Fruit fly (Drosophila melanogaster) whole organism, embryonic: Measurements from ENCODE around the gene Hsp60B.

Experiments used
- Bteb2 ChIP-seq: fragments of 200-800 bp; sonication (Bioruptor generic); optimal IDR thresholded peaks from 2 replicates; lab custom pipeline; 2016; ENCODE audit warnings: missing biosample characterization, missing genetic modification characterization
- CG11504 ChIP-seq: fragments of 200-800 bp; sonication (Bioruptor generic); optimal IDR thresholded peaks from 3 replicates; lab custom pipeline; 2019; ENCODE audit warnings: missing biosample characterization, mild to moderate bottlenecking, missing genetic modification characterization, moderate library complexity
- CG11695 ChIP-seq: fragments of 200-800 bp; sonication (Bioruptor generic); IDR thresholded peaks from 3 replicates; pipeline ENCODE4 v1.3.6; 2022; ENCODE audit warnings: missing biosample characterization, missing genetic modification characterization
- CG12236 ChIP-seq: fragments of 200-800 bp; sonication (Bioruptor generic); optimal IDR thresholded peaks from 2 replicates; lab custom pipeline; 2016; ENCODE audit warnings: missing biosample characterization, missing genetic modification characterization
- CG1233 ChIP-seq: fragments of 200-800 bp; sonication (Bioruptor generic); optimal IDR thresholded peaks from 4 replicates; lab custom pipeline; 2018; ENCODE audit warnings: missing biosample characterization, mild to moderate bottlenecking, missing genetic modification characterization
- CG13296 ChIP-seq: fragments of 200-800 bp; sonication (Bioruptor generic); optimal IDR thresholded peaks from 3 replicates; lab custom pipeline; 2018; ENCODE audit warnings: missing biosample characterization, mild to moderate bottlenecking, missing genetic modification characterization
- CG13894 ChIP-seq: fragments of 200-800 bp; sonication (Bioruptor generic); optimal IDR thresholded peaks from 3 replicates; lab custom pipeline; 2018; ENCODE audit warnings: missing biosample characterization, mild to moderate bottlenecking, missing genetic modification characterization, moderate library complexity
- CG14441 ChIP-seq: fragments of 200-800 bp; sonication (Bioruptor generic); IDR thresholded peaks from 2 replicates; pipeline ENCODE4 v1.3.6; 2022; ENCODE audit warnings: missing biosample characterization, missing genetic modification characterization
- CG15269 ChIP-seq: fragments of 200-800 bp; sonication (Bioruptor generic); optimal IDR thresholded peaks from 2 replicates; lab custom pipeline; 2018; ENCODE audit warnings: missing biosample characterization, mild to moderate bottlenecking, missing genetic modification characterization, moderate library complexity
- CG1529 ChIP-seq: fragments of 200-800 bp; sonication (Bioruptor generic); optimal IDR thresholded peaks from 3 replicates; lab custom pipeline; 2018; ENCODE audit warnings: missing biosample characterization, missing genetic modification characterization
- CG15601 ChIP-seq: fragments of 200-800 bp; sonication (Bioruptor generic); optimal IDR thresholded peaks from 3 replicates; lab custom pipeline; 2019; ENCODE audit warnings: missing biosample characterization, mild to moderate bottlenecking, missing genetic modification characterization, moderate library complexity
- CG1603 ChIP-seq: fragments of 200-800 bp; sonication (Bioruptor generic); optimal IDR thresholded peaks from 2 replicates; lab custom pipeline; 2019; ENCODE audit warnings: missing biosample characterization, mild to moderate bottlenecking, missing genetic modification characterization, moderate library complexity
- CG18011 ChIP-seq: fragments of 200-800 bp; sonication (Bioruptor generic); optimal IDR thresholded peaks from 2 replicates; lab custom pipeline; 2017; ENCODE audit warnings: missing biosample characterization, missing genetic modification characterization, mild to moderate bottlenecking, moderate library complexity, missing genotype
- CG18599 ChIP-seq: fragments of 200-800 bp; sonication (Bioruptor generic); optimal IDR thresholded peaks from 3 replicates; lab custom pipeline; 2017; ENCODE audit warnings: missing biosample characterization, missing genetic modification characterization, mild to moderate bottlenecking, moderate library complexity, missing genetic modification reagents
- CG2116 ChIP-seq: fragments of 200-800 bp; sonication (Bioruptor generic); optimal IDR thresholded peaks from 3 replicates; lab custom pipeline; 2018; ENCODE audit warnings: missing biosample characterization, mild to moderate bottlenecking, missing genetic modification characterization
- CG2712 ChIP-seq: fragments of 200-800 bp; optimal IDR thresholded peaks from 3 replicates; lab custom pipeline; 2019; ENCODE audit warnings: missing biosample characterization, mild to moderate bottlenecking, missing genetic modification characterization, moderate library complexity
- CG31365 ChIP-seq: fragments of 200-800 bp; sonication (Bioruptor generic); optimal IDR thresholded peaks from 2 replicates; lab custom pipeline; 2018; ENCODE audit warnings: missing biosample characterization, mild to moderate bottlenecking, missing genetic modification characterization
- CG31388 ChIP-seq: fragments of 200-800 bp; sonication (Bioruptor generic); optimal IDR thresholded peaks from 2 replicates; lab custom pipeline; 2016; ENCODE audit warnings: missing biosample characterization, missing genetic modification characterization
- CG32772 ChIP-seq: fragments of 200-800 bp; sonication (Bioruptor generic); IDR thresholded peaks from 2 replicates; pipeline ENCODE4 v1.3.6; 2022; ENCODE audit warnings: missing biosample characterization, missing genetic modification characterization
- CG5180 ChIP-seq: fragments of 200-800 bp; sonication (Bioruptor generic); optimal IDR thresholded peaks from 3 replicates; lab custom pipeline; 2017; ENCODE audit warnings: missing biosample characterization, missing genetic modification characterization, mild to moderate bottlenecking, moderate library complexity, missing genetic modification reagents
- CG5245 ChIP-seq: fragments of 200-800 bp; sonication (Bioruptor generic); optimal IDR thresholded peaks from 3 replicates; lab custom pipeline; 2016; ENCODE audit warnings: missing biosample characterization, missing genetic modification characterization
- CG6654 ChIP-seq: fragments of 200-800 bp; sonication (Bioruptor generic); optimal IDR thresholded peaks from 2 replicates; lab custom pipeline; 2017; ENCODE audit warnings: missing biosample characterization, mild to moderate bottlenecking, missing genetic modification characterization
- CG8290 ChIP-seq, 3 experiments: fragments of 200-800 bp; sonication (Bioruptor generic); optimal IDR thresholded peaks; 2 replicates each; lab custom pipeline; 2016 to 2019; ENCODE audit warnings: missing biosample characterization in 3 of 3, missing genetic modification characterization in 3 of 3, mild to moderate bottlenecking in 2 of 3, moderate library complexity in 1 of 3
- CG8765 ChIP-seq: fragments of 200-800 bp; sonication (Bioruptor generic); IDR thresholded peaks from 2 replicates; pipeline ENCODE4 v1.3.6; 2022; ENCODE audit warnings: missing biosample characterization, missing genetic modification characterization
- CG9876 ChIP-seq: fragments of 200-800 bp; sonication (Bioruptor generic); optimal IDR thresholded peaks from 2 replicates; lab custom pipeline; 2016; ENCODE audit warnings: missing biosample characterization, missing genetic modification characterization
- CTCF ChIP-seq: fragments of 200-800 bp; sonication (Bioruptor generic); optimal IDR thresholded peaks from 2 replicates; lab custom pipeline; 2017; ENCODE audit warnings: missing biosample characterization, mild to moderate bottlenecking, missing genetic modification characterization, moderate library complexity
- CoRest ChIP-seq: fragments of 200-800 bp; sonication (Bioruptor generic); optimal IDR thresholded peaks from 3 replicates; lab custom pipeline; 2018; ENCODE audit warnings: missing biosample characterization, mild to moderate bottlenecking, missing genetic modification characterization, moderate library complexity
- D19B ChIP-seq: fragments of 200-800 bp; sonication (Bioruptor generic); optimal IDR thresholded peaks from 2 replicates; lab custom pipeline; 2017; ENCODE audit warnings: missing biosample characterization, mild to moderate bottlenecking, missing genetic modification characterization
- GATAe ChIP-seq: fragments of 200-800 bp; sonication (Bioruptor generic); conservative IDR thresholded peaks from 2 replicates; pipeline ENCODE4 v1.3.6; 2022; ENCODE audit warnings: missing biosample characterization, missing genetic modification characterization
- H2.0 ChIP-seq: fragments of 200-800 bp; sonication (Bioruptor generic); IDR thresholded peaks from 2 replicates; pipeline ENCODE4 v1.3.6; 2022; ENCODE audit warnings: missing biosample characterization, missing genetic modification characterization
- HLH54F ChIP-seq: fragments of 200-800 bp; sonication (Bioruptor generic); optimal IDR thresholded peaks from 3 replicates; lab custom pipeline; 2016; ENCODE audit warnings: missing biosample characterization, missing genetic modification characterization
- Kr ChIP-seq: fragments of 200-800 bp; sonication (Bioruptor generic); optimal IDR thresholded peaks from 2 replicates; lab custom pipeline; 2017; ENCODE audit warnings: missing biosample characterization, mild to moderate bottlenecking, missing genetic modification characterization
- Lhr ChIP-seq: fragments of 200-800 bp; sonication (Bioruptor generic); optimal IDR thresholded peaks from 3 replicates; lab custom pipeline; 2017; ENCODE audit warnings: mild to moderate bottlenecking, missing biosample characterization, missing genetic modification reagents, missing genetic modification characterization
- Six4 ChIP-seq: fragments of 200-800 bp; sonication (Bioruptor generic); optimal IDR thresholded peaks from 2 replicates; lab custom pipeline; 2016; ENCODE audit warnings: missing biosample characterization, missing genetic modification characterization
- Sox102F ChIP-seq: fragments of 200-800 bp; sonication (Bioruptor generic); optimal IDR thresholded peaks from 2 replicates; lab custom pipeline; 2018; ENCODE audit warnings: missing biosample characterization, mild to moderate bottlenecking, missing genetic modification characterization, moderate library complexity
- Trl ChIP-seq, 3 experiments: fragments of >200 bp in 2 of 3; fragments of 200-800 bp in 1 of 3; sonication (Bioruptor generic) in 1 of 3; optimal IDR thresholded peaks; 2 replicates in 1 of 3; 3 replicates in 2 of 3; lab custom pipeline; 2016 to 2017; ENCODE audit warnings: missing biosample characterization in 1 of 3, missing genetic modification characterization in 1 of 3
- amos ChIP-seq: fragments of 200-800 bp; sonication (Bioruptor generic); IDR thresholded peaks from 2 replicates; pipeline ENCODE4 v1.3.6; 2022; ENCODE audit warnings: missing biosample characterization, missing genetic modification characterization; ENCODE audit not compliant: partially characterized antibody
- br ChIP-seq: fragments of >200 bp; optimal IDR thresholded peaks from 2 replicates; lab custom pipeline; 2017
- dpn ChIP-seq, 2 experiments: fragments of 200-800 bp; sonication (Bioruptor generic); optimal IDR thresholded peaks; 3 replicates each; lab custom pipeline; 2016; ENCODE audit warnings: missing biosample characterization in 2 of 2, missing genetic modification characterization in 2 of 2
- gce ChIP-seq: fragments of 200-800 bp; sonication (Bioruptor generic); IDR thresholded peaks from 3 replicates; pipeline ENCODE4 v1.3.6; 2022; ENCODE audit warnings: missing biosample characterization, missing genetic modification characterization
- gcm ChIP-seq: fragments of 200-800 bp; sonication (Bioruptor generic); optimal IDR thresholded peaks from 2 replicates; lab custom pipeline; 2019; ENCODE audit warnings: missing biosample characterization, mild to moderate bottlenecking, missing genetic modification characterization, moderate library complexity
- grau ChIP-seq: fragments of 200-800 bp; optimal IDR thresholded peaks from 3 replicates; lab custom pipeline; 2019; ENCODE audit warnings: missing biosample characterization, mild to moderate bottlenecking, missing genetic modification characterization, moderate library complexity
- ken ChIP-seq: fragments of 200-800 bp; sonication (Bioruptor generic); IDR thresholded peaks from 3 replicates; pipeline ENCODE4 v1.3.6; 2022; ENCODE audit warnings: missing biosample characterization, missing genetic modification characterization
- nerfin-2 ChIP-seq: fragments of 200-800 bp; sonication (Bioruptor generic); IDR thresholded peaks from 2 replicates; pipeline ENCODE4 v1.3.6; 2022; ENCODE audit warnings: missing biosample characterization, missing genetic modification characterization; ENCODE audit not compliant: partially characterized antibody
- peb ChIP-seq: fragments of 200-800 bp; sonication (Bioruptor generic); IDR thresholded peaks from 2 replicates; pipeline ENCODE4 v1.3.6; 2022; ENCODE audit warnings: missing biosample characterization, missing genetic modification characterization
- sens ChIP-seq: fragments of 200-800 bp; sonication (Bioruptor generic); peaks from one replicate; lab custom pipeline; 2016; ENCODE audit warnings: missing biosample characterization, missing genetic modification characterization
- sisA ChIP-seq: fragments of 200-800 bp; sonication (Bioruptor generic); IDR thresholded peaks from 2 replicates; pipeline ENCODE4 v1.3.6; 2022; ENCODE audit warnings: missing biosample characterization, missing genetic modification characterization
- slbo ChIP-seq: fragments of 200-800 bp; sonication (Bioruptor generic); IDR thresholded peaks from 2 replicates; pipeline ENCODE4 v1.3.6; 2022; ENCODE audit warnings: missing biosample characterization, missing genetic modification characterization
- trem ChIP-seq: fragments of 200-800 bp; optimal IDR thresholded peaks from 3 replicates; lab custom pipeline; 2019; ENCODE audit warnings: missing biosample characterization, mild to moderate bottlenecking, missing genetic modification characterization, moderate library complexity
- twi ChIP-seq: fragments of 200-800 bp; optimal IDR thresholded peaks from 2 replicates; lab custom pipeline; 2019; ENCODE audit warnings: missing biosample characterization, mild to moderate bottlenecking, missing genetic modification characterization, moderate library complexity
- unc-4 ChIP-seq: fragments of 200-800 bp; sonication (Bioruptor generic); IDR thresholded peaks from 2 replicates; pipeline ENCODE4 v1.3.6; 2022; ENCODE audit warnings: missing biosample characterization, missing genetic modification characterization; ENCODE audit not compliant: partially characterized antibody
- zfh2 ChIP-seq: fragments of 200-800 bp; sonication (Bioruptor generic); optimal IDR thresholded peaks from 2 replicates; lab custom pipeline; 2016; ENCODE audit warnings: missing biosample characterization, missing genetic modification characterization

Gene Hsp60B

dm6 chr2L:745785-746184, 17.6 kb downstream of the Hsp60B start (continued):
- TF ChIP-seq Kr (GFP tag; lab: Kevin White, UChicago), result no peak
- no peak for TF ChIP-seq CG8765 (GFP tag; lab: Robert Waterston, UW)
- no peak for TF ChIP-seq CG6654 (GFP tag; lab: Kevin White, UChicago)
- no peak for TF ChIP-seq zfh2 (GFP tag; lab: Kevin White, UChicago)
- no peak for TF ChIP-seq CG12236
- TF ChIP-seq br (lab: Kevin White, UChicago), result no peak
- TF ChIP-seq CG1529 (GFP tag; lab: Kevin White, UChicago), result no peak
- TF ChIP-seq nerfin-2 (GFP tag; lab: Robert Waterston, UW), result no peak
- no peak for TF ChIP-seq ken (GFP tag; lab: Robert Waterston, UW)
- no peak for TF ChIP-seq CG18011
- no peak for TF ChIP-seq gce (GFP tag; lab: Robert Waterston, UW)
- TF ChIP-seq CG31365 (tag; lab: Kevin White, UChicago), result peak; percentile 30
- TF ChIP-seq D19B (GFP tag; lab: Kevin White, UChicago), result no peak
- no peak for TF ChIP-seq CG8290 (GFP tag; optimal IDR thresholded peaks at IDR 0.05; lab: Kevin White, UChicago)
- TF ChIP-seq CG8290 (tag; optimal IDR thresholded peaks at IDR 0.05; lab: Kevin White, UChicago), result no peak
- TF ChIP-seq slbo (GFP tag; lab: Robert Waterston, UW), result 0 out of 2 replicates have a peak, but pooled peaks have one; percentile 15
- TF ChIP-seq trem, result no peak
- no peak for TF ChIP-seq Trl (optimal IDR thresholded peaks at IDR 0.05; lab: Kevin White, UChicago)
- no peak for TF ChIP-seq Trl (GFP tag; optimal IDR thresholded peaks at IDR 0.05; lab: Kevin White, UChicago)
- TF ChIP-seq H2.0 (GFP tag; lab: Robert Waterston, UW), result no peak
- peak; percentile 67 for TF ChIP-seq CTCF (GFP tag; lab: Kevin White, UChicago)
- TF ChIP-seq CG9876 (GFP tag; lab: Kevin White, UChicago), result no peak
- TF ChIP-seq unc-4 (GFP tag; lab: Robert Waterston, UW), result no peak
- no peak for TF ChIP-seq amos (GFP tag; lab: Robert Waterston, UW)
- TF ChIP-seq grau (tag; lab: Kevin White, UChicago), result peak; percentile 60
- TF ChIP-seq CG31388 (GFP tag; lab: Kevin White, UChicago), result no peak
- peak; percentile 22 for TF ChIP-seq CG18599 (GFP tag; lab: Kevin White, UChicago)
- no peak for TF ChIP-seq CG13296 (GFP tag; lab: Kevin White, UChicago)
- TF ChIP-seq GATAe, result no peak
- TF ChIP-seq CG11695 (GFP tag; lab: Robert Waterston, UW), result no peak
- no peak for TF ChIP-seq CG14441 (GFP tag; lab: Robert Waterston, UW)
- no peak for TF ChIP-seq CG13894
- no peak for TF ChIP-seq CG15269
- peak; percentile 100 for TF ChIP-seq CG15601 (tag; lab: Kevin White, UChicago)
- peak; percentile 2 for TF ChIP-seq CG1233 (GFP tag; lab: Kevin White, UChicago)
- TF ChIP-seq CG2116, result no peak
- TF ChIP-seq CG32772 (GFP tag; lab: Robert Waterston, UW), result no peak
- TF ChIP-seq dpn (GFP tag; optimal IDR thresholded peaks at IDR 0.05; lab: Kevin White, UChicago), result no peak
- TF ChIP-seq sisA (GFP tag; lab: Robert Waterston, UW), result no peak
- peak; percentile 2 for TF ChIP-seq CG5180 (GFP tag; lab: Kevin White, UChicago)
- TF ChIP-seq CG2712 (tag; lab: Kevin White, UChicago), result no peak
- peak; percentile 83 for TF ChIP-seq sens
- TF ChIP-seq CG11504, result peak; percentile 19
- no peak for TF ChIP-seq Lhr (GFP tag; lab: Kevin White, UChicago)
- no peak for TF ChIP-seq Bteb2 (GFP tag; lab: Kevin White, UChicago)
- no peak for TF ChIP-seq CoRest
- TF ChIP-seq Sox102F (GFP tag; lab: Kevin White, UChicago), result peak; percentile 19
- no peak for TF ChIP-seq CG5245
- no peak for TF ChIP-seq HLH54F (GFP tag; lab: Kevin White, UChicago)
- no peak for TF ChIP-seq gcm
- no peak for TF ChIP-seq peb (GFP tag; lab: Robert Waterston, UW)
- no peak for TF ChIP-seq CG1603 (tag; lab: Kevin White, UChicago)
- no peak for TF ChIP-seq Six4 (GFP tag; lab: Kevin White, UChicago)
- no peak for TF ChIP-seq twi (tag; lab: Kevin White, UChicago)
